Worm (Caenorhabditis elegans) whole organism, mixed stage, embryonic: ENCODE measurements around the gene F19B10.13.

Source experiments
- M03D4.4 ChIP-seq: sonication (generic microtip); optimal IDR thresholded peaks from 2 replicates; lab custom pipeline; 2017; ENCODE audit warnings: mild to moderate bottlenecking, missing genetic modification characterization, missing compliant biosample characterization
- ceh-39 ChIP-seq: fragments of 150-350 bp; optimal IDR thresholded peaks from 2 replicates; lab custom pipeline; 2014; ENCODE audit warnings: missing biosample characterization, missing genetic modification characterization
- ceh-43 ChIP-seq: fragments of 200-800 bp; sonication (Bioruptor generic); optimal IDR thresholded peaks from 2 replicates; lab custom pipeline; 2018; ENCODE audit warnings: mild to moderate bottlenecking, missing genetic modification characterization, moderate library complexity, missing compliant biosample characterization
- ces-1 ChIP-seq: fragments of 150-350 bp; optimal IDR thresholded peaks from 2 replicates; lab custom pipeline; 2014; ENCODE audit warnings: missing biosample characterization, missing genetic modification reagents, missing genetic modification characterization
- drap-1 ChIP-seq: fragments of 200-800 bp; sonication (Bioruptor generic); optimal IDR thresholded peaks from 3 replicates; lab custom pipeline; 2018; ENCODE audit warnings: mild to moderate bottlenecking, missing genetic modification characterization, missing compliant biosample characterization
- ham-2 ChIP-seq: fragments of 200-800 bp; sonication (Bioruptor generic); optimal IDR thresholded peaks from 2 replicates; lab custom pipeline; 2018; ENCODE audit warnings: mild to moderate bottlenecking, missing genetic modification characterization, missing compliant biosample characterization
- hlh-1 ChIP-seq: fragments of 150-350 bp; optimal IDR thresholded peaks from 2 replicates; lab custom pipeline; 2014; ENCODE audit warnings: missing biosample characterization, missing genetic modification reagents, missing genetic modification characterization
- lin-13 ChIP-seq: fragments of 150-350 bp; optimal IDR thresholded peaks from 2 replicates; lab custom pipeline; 2014; ENCODE audit warnings: missing biosample characterization, missing genetic modification characterization
- lin-32 ChIP-seq: fragments of 200-800 bp; sonication (Bioruptor generic); optimal IDR thresholded peaks from 2 replicates; lab custom pipeline; 2018; ENCODE audit warnings: mild to moderate bottlenecking, missing genetic modification characterization, missing compliant biosample characterization
- mab-5 ChIP-seq: fragments of 150-350 bp; optimal IDR thresholded peaks from 2 replicates; lab custom pipeline; 2014; ENCODE audit warnings: missing biosample characterization, missing genetic modification characterization
- mep-1 ChIP-seq: fragments of 150-350 bp; optimal IDR thresholded peaks from 2 replicates; lab custom pipeline; 2017; ENCODE audit warnings: missing biosample characterization, missing genetic modification reagents, missing genetic modification characterization, inconsistent platforms
- nhr-2 ChIP-seq: fragments of 150-350 bp; optimal IDR thresholded peaks from 2 replicates; lab custom pipeline; 2014; ENCODE audit warnings: missing biosample characterization, missing genetic modification characterization
- pha-4 ChIP-seq: fragments of 150-350 bp; optimal IDR thresholded peaks from 2 replicates; lab custom pipeline; 2018; ENCODE audit warnings: missing biosample characterization, missing genetic modification reagents, missing genetic modification characterization
- sem-2 ChIP-seq: fragments of 200-800 bp; sonication (Bioruptor generic); optimal IDR thresholded peaks from 2 replicates; lab custom pipeline; 2018; ENCODE audit warnings: mild to moderate bottlenecking, missing genetic modification characterization, missing compliant biosample characterization
- sptf-1 ChIP-seq: sonication (generic microtip); optimal IDR thresholded peaks from 2 replicates; lab custom pipeline; 2017; ENCODE audit warnings: mild to moderate bottlenecking, missing genetic modification characterization, moderate library complexity, missing compliant biosample characterization
- tbx-8 ChIP-seq: fragments of 200-800 bp; sonication (Bioruptor generic); optimal IDR thresholded peaks from 2 replicates; lab custom pipeline; 2018; ENCODE audit warnings: mild to moderate bottlenecking, missing genetic modification characterization, moderate library complexity, missing compliant biosample characterization
- unc-39 ChIP-seq: fragments of 150-350 bp; optimal IDR thresholded peaks from 2 replicates; lab custom pipeline; 2014; ENCODE audit warnings: missing biosample characterization, missing genetic modification characterization
- ztf-11 ChIP-seq: fragments of 150-350 bp; optimal IDR thresholded peaks from 2 replicates; lab custom pipeline; 2014; ENCODE audit warnings: missing biosample characterization, missing genetic modification characterization

F19B10.13 gene

ce11 chrII:3709255-3709654 lies 47.2 kb downstream of the F19B10.13 start, which contains the start of gene srx-110:
srx-110 (plus strand) TSS chrII:3709555.
- TF ChIP-seq tbx-8 (GFP tag; lab: Kevin White, UChicago) (no peak), lin-32 (no peak), ceh-39 (tag; lab: Kevin White, UChicago) (no peak), pha-4 (no peak), drap-1 (GFP tag; lab: Kevin White, UChicago) (no peak), ces-1 (GFP tag; lab: Kevin White, UChicago) (no peak), unc-39 (tag; lab: Kevin White, UChicago) (no peak), ceh-43 (GFP tag; lab: Kevin White, UChicago) (no peak), ztf-11 (tag; lab: Kevin White, UChicago) (no peak), nhr-2 (tag; lab: Kevin White, UChicago) (no peak), mab-5 (no peak), mep-1 (tag; lab: Kevin White, UChicago) (no peak), hlh-1 (no peak), M03D4.4 (tag; lab: Kevin White, UChicago) (no peak)

- no peak for TF ChIP-seq lin-32
- TF ChIP-seq sem-2 (GFP tag; lab: Kevin White, UChicago) = no peak
- TF ChIP-seq ham-2 (GFP tag; lab: Kevin White, UChicago) = no peak
- TF ChIP-seq sptf-1 (tag; lab: Kevin White, UChicago) = no peak
- no peak for TF ChIP-seq lin-13 (tag; lab: Kevin White, UChicago)
- TF ChIP-seq M03D4.4 (tag; lab: Kevin White, UChicago) = no peak
- no peak for TF ChIP-seq hlh-1
These were observed 49.0 kb downstream of the F19B10.13 start, which contains the start of gene fbxc-53 for ce11 chrII:3711047-3711446. fbxc-53 (plus strand) TSS chrII:3711291.
